Worm (Caenorhabditis elegans): ENCODE data around the gene srh-167.

DNA sequence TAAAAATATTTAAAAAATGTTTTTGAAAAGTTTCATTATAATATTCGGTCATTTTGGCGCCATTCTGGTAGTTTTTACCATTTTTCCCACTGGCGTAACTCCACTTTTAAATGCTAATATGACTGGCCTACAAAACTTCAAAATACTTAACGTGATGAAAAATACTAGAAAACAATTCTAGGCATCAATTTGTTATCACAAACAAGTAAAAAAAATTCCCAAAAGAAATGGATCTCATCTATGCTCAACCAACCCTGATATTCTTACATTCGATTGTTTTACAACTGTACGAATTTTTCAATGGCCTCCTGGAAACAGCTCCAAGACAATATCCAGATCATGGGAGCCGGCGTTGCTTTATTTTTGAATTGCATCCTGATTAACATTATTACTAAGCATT, 18.5 kb upstream of the srh-167 start, which contains the start of gene str-214:
- no peak for TF ChIP-seq nhr-11 (tag; optimal IDR thresholded peaks at IDR 0.05)
- no peak for TF ChIP-seq sma-9 (GFP tag; optimal IDR thresholded peaks at IDR 0.05)
- no peak for TF ChIP-seq sma-9 (tag; optimal IDR thresholded peaks at IDR 0.05)
- no peak for TF ChIP-seq nhr-12 (tag; optimal IDR thresholded peaks at IDR 0.05)
- TF ChIP-seq gmeb-1 (tag; optimal IDR thresholded peaks at IDR 0.05) = no peak
- TF ChIP-seq ceh-16 (tag; optimal IDR thresholded peaks at IDR 0.05) = no peak
- TF ChIP-seq blmp-1 (tag; optimal IDR thresholded peaks at IDR 0.05; ENCODE audit: insufficient read depth) = no peak
- no peak for TF ChIP-seq zag-1 (tag; optimal IDR thresholded peaks at IDR 0.05)
- no peak for TF ChIP-seq ama-1 (optimal IDR thresholded peaks at IDR 0.05)

All from whole organism, L2 larva.